Fruit fly (Drosophila melanogaster): ENCODE results near the gene CG42521.
A peak's percentile ranks its signal among the peaks of the same experiment; 100 is the strongest.

Gene CG42521

dm6 chr3L:10660744-10661589, 37.6 kb upstream of the CG42521 start, which contains the start of the genes CG32066 and CG8003 (continued):
- TF ChIP-seq esn (GFP tag; optimal IDR thresholded peaks at IDR 0.05): peak; percentile 32
- TF ChIP-seq fkh (GFP tag; optimal IDR thresholded peaks at IDR 0.05): peak; percentile 28
- TF ChIP-seq ss (GFP tag; optimal IDR thresholded peaks at IDR 0.05): peak; percentile 5 to 44
- TF ChIP-seq lz (GFP tag; optimal IDR thresholded peaks at IDR 0.05): peak; percentile 21
- TF ChIP-seq CG8319 (GFP tag; optimal IDR thresholded peaks at IDR 0.05): no peak
- peak; percentile 7 for TF ChIP-seq Met (GFP tag; optimal IDR thresholded peaks at IDR 0.05)
- TF ChIP-seq svp (GFP tag): peak; percentile 74
- TF ChIP-seq CG11902 (GFP tag; optimal IDR thresholded peaks at IDR 0.05): no peak
- TF ChIP-seq achi (GFP tag; optimal IDR thresholded peaks at IDR 0.05): peak; percentile 38
- no peak for TF ChIP-seq CG1621 (tag; optimal IDR thresholded peaks at IDR 0.05)

dm6 chr3L:10659993-10660743, 36.8 kb upstream of the CG42521 start:
- TF ChIP-seq CG16779 (tag; optimal IDR thresholded peaks at IDR 0.05): peak; percentile 29
- peak; percentile 64 for TF ChIP-seq svp (GFP tag)
- peak; percentile 36 for TF ChIP-seq Eip78C (GFP tag)
- no peak for TF ChIP-seq CG3032 (tag; optimal IDR thresholded peaks at IDR 0.05)
- TF ChIP-seq fkh (GFP tag; optimal IDR thresholded peaks at IDR 0.05): peak; percentile 51
- TF ChIP-seq CG8632 (GFP tag; optimal IDR thresholded peaks at IDR 0.05): peak; percentile 2
- TF ChIP-seq fd59A (GFP tag; optimal IDR thresholded peaks at IDR 0.05): no peak
- no peak for TF ChIP-seq Eip93F (GFP tag; optimal IDR thresholded peaks at IDR 0.05)

dm6 chr3L:10659524-10659923, 36.1 kb upstream of the CG42521 start:
- TF ChIP-seq CG34406 (GFP tag; optimal IDR thresholded peaks at IDR 0.05): no peak
- no peak for TF ChIP-seq cyc (GFP tag; optimal IDR thresholded peaks at IDR 0.05)
- TF ChIP-seq CG8319 (GFP tag; optimal IDR thresholded peaks at IDR 0.05): no peak
- TF ChIP-seq net (GFP tag; optimal IDR thresholded peaks at IDR 0.05): no peak
- TF ChIP-seq CG6792 (GFP tag; optimal IDR thresholded peaks at IDR 0.05): no peak
- TF ChIP-seq Gug (GFP tag; IDR thresholded peaks at IDR 0.05): no peak
- no peak for TF ChIP-seq CG9139 (GFP tag; optimal IDR thresholded peaks at IDR 0.05)
- TF ChIP-seq Sox102F (GFP tag; optimal IDR thresholded peaks at IDR 0.05): no peak
- TF ChIP-seq CG6854 (GFP tag; optimal IDR thresholded peaks at IDR 0.05): no peak
- no peak for TF ChIP-seq svp (GFP tag)
- TF ChIP-seq CG1621 (tag; optimal IDR thresholded peaks at IDR 0.05): no peak

DNA sequence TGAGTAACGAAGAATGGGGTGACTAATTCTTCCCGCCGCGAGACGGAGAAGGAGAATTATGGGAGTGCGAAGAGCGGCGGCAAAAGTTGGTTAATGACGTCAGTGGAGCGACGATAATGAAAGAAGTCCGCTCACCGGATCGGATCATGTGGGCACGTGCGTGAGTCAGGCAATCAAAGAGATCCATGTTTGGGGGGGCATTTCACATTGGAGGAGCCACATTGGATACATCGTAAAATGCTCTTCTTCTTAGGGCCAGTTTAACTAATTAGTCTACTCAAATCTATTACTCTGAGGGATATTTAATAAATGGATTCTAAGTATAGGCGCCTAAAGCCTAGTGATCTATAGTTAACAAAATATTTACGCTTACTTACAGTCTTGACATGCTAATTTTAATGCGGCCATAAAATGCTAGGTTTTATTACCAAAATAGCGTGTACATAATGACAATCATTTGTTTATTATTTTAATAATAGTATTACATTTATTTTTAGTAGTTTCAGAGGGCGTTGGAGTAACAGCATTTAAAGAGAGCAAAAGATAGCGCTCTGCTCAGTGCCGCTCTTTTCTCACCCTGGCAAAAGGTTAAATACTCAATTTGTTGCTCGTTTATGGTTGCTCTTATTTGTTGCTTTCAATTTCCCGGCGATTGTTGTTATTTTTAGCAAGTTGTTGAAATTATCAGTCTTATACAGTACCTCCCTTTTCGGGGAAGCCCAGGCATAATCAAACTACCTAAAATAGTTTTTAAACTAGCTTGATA, 35.2 kb upstream of the CG42521 start:
- TF ChIP-seq ss (GFP tag; optimal IDR thresholded peaks at IDR 0.05) (peak in 1 of 2 experiments; percentile 20), Hr39 (GFP tag; optimal IDR thresholded peaks at IDR 0.05) (no peak), CG7368 (GFP tag; optimal IDR thresholded peaks at IDR 0.05) (no peak), fkh (GFP tag; optimal IDR thresholded peaks at IDR 0.05) (peak; percentile 51), CG8319 (GFP tag; optimal IDR thresholded peaks at IDR 0.05) (no peak)

DNA sequence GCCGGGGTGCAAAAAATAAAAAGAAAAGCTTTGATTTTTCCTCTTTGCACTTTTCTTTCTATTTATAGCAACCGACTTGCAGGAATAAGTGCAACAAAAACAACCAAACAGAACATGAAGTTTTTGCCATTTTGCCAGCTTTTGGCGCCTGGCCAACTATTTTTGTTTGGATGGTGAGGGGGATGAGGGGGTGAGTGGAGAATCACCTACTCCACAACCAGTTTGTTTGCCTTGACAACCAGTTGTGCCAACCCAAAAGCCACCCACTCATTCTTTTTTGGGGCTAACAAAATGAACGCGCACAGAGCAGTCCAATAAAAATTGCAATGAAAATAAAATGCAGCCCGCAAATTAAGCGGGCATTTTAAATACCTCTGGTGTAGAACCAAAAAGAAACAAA, 33.9 kb upstream of the CG42521 start:
- TF ChIP-seq CG10669 (GFP tag; optimal IDR thresholded peaks at IDR 0.05) (no peak), acj6 (GFP tag; optimal IDR thresholded peaks at IDR 0.05) (no peak), CG7368 (GFP tag; optimal IDR thresholded peaks at IDR 0.05) (no peak), Ets21C (GFP tag; optimal IDR thresholded peaks at IDR 0.05) (no peak), net (GFP tag; optimal IDR thresholded peaks at IDR 0.05) (no peak), OdsH (GFP tag; optimal IDR thresholded peaks at IDR 0.05) (no peak), CG15336 (GFP tag; IDR thresholded peaks at IDR 0.05) (peak; percentile 29; the same call in 1 of the 2 replicates), ss (GFP tag; optimal IDR thresholded peaks at IDR 0.05) (no peak), Eip75B (GFP tag; optimal IDR thresholded peaks at IDR 0.05) (no peak), CG11294 (GFP tag; IDR thresholded peaks at IDR 0.05) (no peak), dsx (GFP tag; optimal IDR thresholded peaks at IDR 0.05; ENCODE audit: poor library complexity, severe bottlenecking) (no peak), cyc (GFP tag; optimal IDR thresholded peaks at IDR 0.05) (no peak), Eip78C (GFP tag) (peak; percentile 48), Lpt (GFP tag; optimal IDR thresholded peaks at IDR 0.05) (no peak), Hr39 (GFP tag; optimal IDR thresholded peaks at IDR 0.05) (no peak), Eip93F (GFP tag; optimal IDR thresholded peaks at IDR 0.05) (no peak), svp (GFP tag) (no peak), pdm3 (GFP tag; optimal IDR thresholded peaks at IDR 0.05) (no peak), Gug (GFP tag; IDR thresholded peaks at IDR 0.05) (no peak), Sox15 (GFP tag; optimal IDR thresholded peaks at IDR 0.05) (no peak), CG8319 (GFP tag; optimal IDR thresholded peaks at IDR 0.05) (no peak), CG4318 (GFP tag; optimal IDR thresholded peaks at IDR 0.05) (no peak), CG11902 (GFP tag; optimal IDR thresholded peaks at IDR 0.05) (no peak), fd59A (GFP tag; optimal IDR thresholded peaks at IDR 0.05) (no peak)
